Worm (Caenorhabditis elegans) whole organism, L2 larva: ENCODE results near the gene tmem-131.

Source experiments
- ama-1 ChIP-seq: fragments of 150-350 bp; optimal IDR thresholded peaks from 2 replicates; lab custom pipeline; 2018; ENCODE audit warnings: inconsistent platforms
- crh-2 ChIP-seq: sonication (generic microtip); optimal IDR thresholded peaks from 2 replicates; lab custom pipeline; 2017; ENCODE audit warnings: missing biosample characterization, missing genetic modification characterization
- lin-13 ChIP-seq: fragments of 150-350 bp; optimal IDR thresholded peaks from 2 replicates; lab custom pipeline; 2014; ENCODE audit warnings: missing biosample characterization, missing genetic modification reagents, missing genetic modification characterization
- lin-39 ChIP-seq: fragments of 150-350 bp; optimal IDR thresholded peaks from 2 replicates; lab custom pipeline; 2014; ENCODE audit warnings: missing biosample characterization, missing genetic modification reagents, missing genetic modification characterization
- lsy-2 ChIP-seq, 2 experiments: fragments of 150-350 bp in 1 of 2; sonication (generic microtip) in 1 of 2; optimal IDR thresholded peaks; 2 replicates each; lab custom pipeline; 2014 to 2017; ENCODE audit warnings: missing biosample characterization in 2 of 2, missing genetic modification characterization in 2 of 2
- nhr-237 ChIP-seq: fragments of 150-350 bp; optimal IDR thresholded peaks from 2 replicates; lab custom pipeline; 2014; ENCODE audit warnings: missing biosample characterization, missing genetic modification characterization
- skn-1 ChIP-seq: sonication (generic microtip); optimal IDR thresholded peaks from 2 replicates; lab custom pipeline; 2017; ENCODE audit warnings: missing biosample characterization, missing genetic modification characterization
- unc-62 ChIP-seq: fragments of 150-350 bp; optimal IDR thresholded peaks from 2 replicates; lab custom pipeline; 2014; ENCODE audit warnings: missing biosample characterization, missing genetic modification reagents, missing genetic modification characterization

DNA sequence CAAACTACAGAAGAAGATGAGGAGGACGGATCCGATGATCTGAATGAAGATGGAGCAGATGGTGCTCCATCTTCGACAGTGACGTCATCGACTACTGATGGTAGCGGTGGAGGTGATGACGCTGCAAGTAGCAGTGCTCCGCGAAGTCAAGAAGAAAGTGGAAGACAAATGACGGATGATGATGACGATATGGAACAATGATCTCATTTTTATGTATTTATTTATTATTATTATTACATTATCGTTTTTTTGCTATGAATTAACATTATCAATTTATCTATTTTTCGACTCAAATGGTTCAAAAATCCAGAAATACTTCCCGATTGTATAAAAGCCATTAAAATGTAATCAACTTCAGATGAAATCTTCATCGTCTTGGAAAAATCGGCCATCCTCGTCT lies 23.7 kb upstream of the tmem-131 start, which contains the start of gene R144.3:
- TF ChIP-seq nhr-237 (tag; lab: Kevin White, UChicago) (no peak), lin-13 (GFP tag; lab: Kevin White, UChicago) (no peak), unc-62 (no peak), lin-39 (no peak), crh-2 (tag; lab: Kevin White, UChicago) (no peak), skn-1 (tag; lab: Kevin White, UChicago) (no peak), ama-1 (no peak), lsy-2 (tag; optimal IDR thresholded peaks at IDR 0.05; lab: Kevin White, UChicago) (no peak)
